Fruit fly (Drosophila melanogaster) whole organism, wandering third instar larva: ENCODE results near the gene CG31093.

ENCODE experiments used
- Abd-B ChIP-seq: fragments of >200 bp; optimal IDR thresholded peaks from 2 replicates; lab custom pipeline; 2017; ENCODE audit warnings: missing biosample characterization, missing genetic modification characterization
- CG32264 ChIP-seq: fragments of 200-800 bp; sonication (Bioruptor generic); optimal IDR thresholded peaks from 2 replicates; lab custom pipeline; 2016; ENCODE audit warnings: missing biosample characterization, missing genetic modification characterization
- CG9705 ChIP-seq: fragments of 200-800 bp; sonication (Bioruptor generic); optimal IDR thresholded peaks from 2 replicates; lab custom pipeline; 2018; ENCODE audit warnings: missing biosample characterization, mild to moderate bottlenecking, missing genetic modification characterization
- CrebA ChIP-seq: fragments of 200-800 bp; sonication (Bioruptor generic); optimal IDR thresholded peaks from 2 replicates; lab custom pipeline; 2016; ENCODE audit warnings: missing biosample characterization, mild to moderate bottlenecking, missing genetic modification characterization, borderline replicate concordance
- Dfd ChIP-seq: fragments of >200 bp; optimal IDR thresholded peaks from 2 replicates; lab custom pipeline; 2017; ENCODE audit warnings: missing biosample characterization, missing genetic modification characterization
- Dif ChIP-seq: fragments of 200-275, 200-300 bp; sonication (Bioruptor generic); optimal IDR thresholded peaks from 2 replicates; lab custom pipeline; 2018; ENCODE audit warnings: missing biosample characterization, missing genetic modification characterization; ENCODE audit not compliant: partially characterized antibody
- GATAd ChIP-seq: sonication (Bioruptor generic); optimal IDR thresholded peaks from 2 replicates; lab custom pipeline; 2016; ENCODE audit warnings: missing biosample characterization, missing genetic modification characterization
- Hnf4 ChIP-seq: fragments of 200-800 bp; sonication (Bioruptor generic); optimal IDR thresholded peaks from 2 replicates; lab custom pipeline; 2016; ENCODE audit warnings: missing biosample characterization, mild to moderate bottlenecking, missing genetic modification characterization
- Hr78 ChIP-seq: fragments of >200 bp; optimal IDR thresholded peaks from 2 replicates; lab custom pipeline; 2017; ENCODE audit warnings: missing biosample characterization, missing genetic modification characterization
- Hr83 ChIP-seq: fragments of 200-300 bp; sonication (Bioruptor generic); optimal IDR thresholded peaks from 2 replicates; lab custom pipeline; 2016; ENCODE audit warnings: missing biosample characterization, mild to moderate bottlenecking, missing genetic modification characterization, moderate library complexity; ENCODE audit not compliant: poor library complexity, severe bottlenecking
- Jra ChIP-seq: sonication (Bioruptor generic); optimal IDR thresholded peaks from 2 replicates; lab custom pipeline; 2016; ENCODE audit warnings: missing biosample characterization, missing genetic modification characterization
- Mio ChIP-seq: sonication (Bioruptor generic); optimal IDR thresholded peaks from 2 replicates; lab custom pipeline; 2016; ENCODE audit warnings: missing biosample characterization, missing genetic modification characterization
- Myc ChIP-seq: fragments of >200 bp; optimal IDR thresholded peaks from 2 replicates; lab custom pipeline; 2017
- N ChIP-seq: fragments of >200 bp; optimal IDR thresholded peaks from 2 replicates; lab custom pipeline; 2018; ENCODE audit warnings: missing biosample characterization, missing external identifiers, missing genetic modification characterization
- OdsH ChIP-seq: fragments of 200-800 bp; sonication (Bioruptor generic); optimal IDR thresholded peaks from 2 replicates; lab custom pipeline; 2016; ENCODE audit warnings: missing biosample characterization, mild to moderate bottlenecking, missing genetic modification characterization
- Rel ChIP-seq, 2 experiments: fragments of 200-800 bp; sonication (Bioruptor generic) in 1 of 2; optimal IDR thresholded peaks; 2 replicates in 1 of 2; 3 replicates in 1 of 2; lab custom pipeline; 2016 to 2019; ENCODE audit warnings: mild to moderate bottlenecking in 2 of 2, missing biosample characterization in 2 of 2, missing genetic modification characterization in 2 of 2, moderate library complexity in 1 of 2
- Sp1 ChIP-seq: fragments of 200-800 bp; sonication (Bioruptor generic); optimal IDR thresholded peaks from 3 replicates; lab custom pipeline; 2019; ENCODE audit warnings: missing biosample characterization, mild to moderate bottlenecking, missing genetic modification characterization, moderate library complexity
- Vsx2 ChIP-seq: fragments of 200-300, 225-300 bp; sonication (Bioruptor generic); optimal IDR thresholded peaks from 2 replicates; lab custom pipeline; 2018; ENCODE audit warnings: missing biosample characterization, missing genetic modification characterization; ENCODE audit not compliant: partially characterized antibody
- br ChIP-seq: fragments of 200-800 bp; sonication (Bioruptor generic); optimal IDR thresholded peaks from 2 replicates; lab custom pipeline; 2016; ENCODE audit warnings: missing biosample characterization, missing genetic modification characterization
- brk ChIP-seq: fragments of 200-800 bp; sonication (Bioruptor generic); optimal IDR thresholded peaks from 2 replicates; lab custom pipeline; 2016; ENCODE audit warnings: missing biosample characterization, mild to moderate bottlenecking, missing genetic modification characterization
- dl ChIP-seq, 2 experiments: fragments of 175-275, 200-275 bp in 1 of 2; fragments of 200-275 bp in 1 of 2; sonication (Bioruptor generic); optimal IDR thresholded peaks; lab custom pipeline; 2018; ENCODE audit warnings: mild to moderate bottlenecking in 2 of 2, missing biosample characterization in 2 of 2, missing genetic modification characterization in 2 of 2, moderate library complexity in 2 of 2; ENCODE audit not compliant: partially characterized antibody in 2 of 2, insufficient read depth in 1 of 2
- dmrt93B ChIP-seq: fragments of 200-800 bp; sonication (Bioruptor generic); optimal IDR thresholded peaks from 2 replicates; lab custom pipeline; 2018; ENCODE audit warnings: missing biosample characterization, mild to moderate bottlenecking, missing genetic modification characterization
- dsf ChIP-seq: sonication (Bioruptor generic); optimal IDR thresholded peaks from 2 replicates; lab custom pipeline; 2016; ENCODE audit warnings: missing biosample characterization, missing genetic modification characterization, borderline replicate concordance
- ey ChIP-seq: fragments of 200-800 bp; sonication (Bioruptor generic); optimal IDR thresholded peaks from 2 replicates; lab custom pipeline; 2016; ENCODE audit warnings: missing biosample characterization, missing genetic modification characterization
- foxo ChIP-seq, 2 experiments: fragments of 200-800 bp; sonication (Bioruptor generic); optimal IDR thresholded peaks; 2 replicates in 1 of 2; 3 replicates in 1 of 2; lab custom pipeline; 2016 to 2017; ENCODE audit warnings: missing biosample characterization in 2 of 2, missing genetic modification characterization in 2 of 2
- fru ChIP-seq: fragments of 200-800 bp; sonication (Bioruptor generic); optimal IDR thresholded peaks from 3 replicates; lab custom pipeline; 2016; ENCODE audit warnings: missing biosample characterization, mild to moderate bottlenecking, missing genetic modification characterization
- h ChIP-seq: fragments of 200-800 bp; sonication (Bioruptor generic); optimal IDR thresholded peaks from 3 replicates; lab custom pipeline; 2016; ENCODE audit warnings: missing biosample characterization, mild to moderate bottlenecking, missing genetic modification characterization
- jim ChIP-seq: fragments of 175-275, 200-325 bp; sonication (Bioruptor generic); optimal IDR thresholded peaks from 2 replicates; lab custom pipeline; 2016; ENCODE audit warnings: missing biosample characterization, mild to moderate bottlenecking, missing genetic modification characterization
- lola ChIP-seq: fragments of >200 bp; optimal IDR thresholded peaks from 2 replicates; lab custom pipeline; 2017; ENCODE audit warnings: missing biosample characterization, missing genetic modification characterization
- pan ChIP-seq: fragments of >200 bp; optimal IDR thresholded peaks from 2 replicates; lab custom pipeline; 2017
- psq ChIP-seq: fragments of 200-800 bp; sonication (Bioruptor generic); optimal IDR thresholded peaks from 3 replicates; lab custom pipeline; 2017; ENCODE audit warnings: missing biosample characterization, mild to moderate bottlenecking, missing genetic modification characterization, moderate library complexity
- rgr ChIP-seq: fragments of 200-800 bp; sonication (Bioruptor generic); optimal IDR thresholded peaks from 3 replicates; lab custom pipeline; 2016; ENCODE audit warnings: missing biosample characterization, mild to moderate bottlenecking, missing genetic modification characterization
- sage ChIP-seq: fragments of 200-800 bp; sonication (Bioruptor generic); optimal IDR thresholded peaks from 2 replicates; lab custom pipeline; 2016; ENCODE audit warnings: missing biosample characterization, mild to moderate bottlenecking, missing genetic modification characterization
- sv ChIP-seq: fragments of 200-800 bp; sonication (Bioruptor generic); optimal IDR thresholded peaks from 3 replicates; lab custom pipeline; 2016; ENCODE audit warnings: missing biosample characterization, missing genetic modification characterization
- tai ChIP-seq: sonication (Bioruptor generic); optimal IDR thresholded peaks from 2 replicates; lab custom pipeline; 2016; ENCODE audit warnings: missing biosample characterization, missing genetic modification characterization
- usp ChIP-seq: fragments of >200 bp; optimal IDR thresholded peaks from 2 replicates; lab custom pipeline; 2017; ENCODE audit warnings: missing biosample characterization, missing genetic modification characterization
- woc ChIP-seq: sonication (Bioruptor generic); optimal IDR thresholded peaks from 2 replicates; lab custom pipeline; 2016; ENCODE audit warnings: missing biosample characterization, mild to moderate bottlenecking, missing genetic modification characterization

Gene CG31093

dm6 chr3R:25775269-25775668, 15.0 kb downstream of the CG31093 start, which contains the start of the genes CG17197 and CG17198:
CG17197 (minus strand) TSS chr3R:25775369.
CG17198 (minus strand) TSS chr3R:25775369.
- TF ChIP-seq sage = no peak
- no peak for TF ChIP-seq ey (GFP tag; lab: Kevin White, UChicago)
- no peak for TF ChIP-seq dl (GFP tag; optimal IDR thresholded peaks at IDR 0.05; lab: Kevin White, UChicago; ENCODE audit: insufficient read depth in 1 of 2, partially characterized antibody in 2 of 2)
- TF ChIP-seq woc = no peak
- no peak for TF ChIP-seq usp
- no peak for TF ChIP-seq pan
- TF ChIP-seq GATAd (GFP tag; lab: Kevin White, UChicago) = no peak
- TF ChIP-seq dmrt93B = no peak
- TF ChIP-seq foxo (GFP tag; optimal IDR thresholded peaks at IDR 0.05; lab: Kevin White, UChicago) = no peak
- TF ChIP-seq Hr78 = no peak

dm6 chr3R:25763005-25763404, 27.3 kb downstream of the CG31093 start, which contains the start of gene LpR1:
LpR1 (minus strand) TSS chr3R:25763105.
- no peak for TF ChIP-seq Dfd (GFP tag; lab: Kevin White, UChicago)
- no peak for TF ChIP-seq dsf (GFP tag; lab: Kevin White, UChicago)
- TF ChIP-seq OdsH = no peak
- TF ChIP-seq Mio (GFP tag; lab: Kevin White, UChicago) = no peak
- no peak for TF ChIP-seq tai
- no peak for TF ChIP-seq foxo (GFP tag; optimal IDR thresholded peaks at IDR 0.05; lab: Kevin White, UChicago)
- TF ChIP-seq h (GFP tag; lab: Kevin White, UChicago) = no peak
- no peak for TF ChIP-seq N
- no peak for TF ChIP-seq Abd-B
- TF ChIP-seq woc = no peak
- TF ChIP-seq Rel (GFP tag; optimal IDR thresholded peaks at IDR 0.05; lab: Kevin White, UChicago) = no peak
- no peak for TF ChIP-seq Rel (tag; optimal IDR thresholded peaks at IDR 0.05; lab: Kevin White, UChicago)
- TF ChIP-seq jim = no peak
- TF ChIP-seq, all 38 proteins: peak for 0

- TF ChIP-seq CrebA (GFP tag; lab: Kevin White, UChicago) (no peak), Hr78 (no peak), pan (no peak), sage (no peak), br (no peak), Hr83 (GFP tag; lab: Kevin White, UChicago) (no peak), dl (GFP tag; optimal IDR thresholded peaks at IDR 0.05; lab: Kevin White, UChicago; ENCODE audit: insufficient read depth in 1 of 2, partially characterized antibody in 2 of 2) (no peak), jim (no peak), ey (GFP tag; lab: Kevin White, UChicago) (no peak), N (no peak), psq (no peak), h (GFP tag; lab: Kevin White, UChicago) (no peak), woc (no peak), Mio (GFP tag; lab: Kevin White, UChicago) (no peak), Rel (GFP tag; optimal IDR thresholded peaks at IDR 0.05; lab: Kevin White, UChicago) (no peak), Rel (tag; optimal IDR thresholded peaks at IDR 0.05; lab: Kevin White, UChicago) (no peak)
These were observed 28.1 kb downstream of the CG31093 start for dm6 chr3R:25762005-25762764.

- no peak for TF ChIP-seq usp
- peak; percentile 49 for TF ChIP-seq rgr (GFP tag; lab: Kevin White, UChicago)
- no peak for TF ChIP-seq N
- TF ChIP-seq Sp1 (GFP tag; lab: Kevin White, UChicago) = peak; percentile 1
- no peak for TF ChIP-seq br
- no peak for TF ChIP-seq psq
- TF ChIP-seq Dif (GFP tag; lab: Kevin White, UChicago) = peak; percentile 40
- no peak for TF ChIP-seq dsf (GFP tag; lab: Kevin White, UChicago)
- peak; percentile 21 for TF ChIP-seq h (GFP tag; lab: Kevin White, UChicago)
- no peak for TF ChIP-seq sv (GFP tag; lab: Kevin White, UChicago)
- TF ChIP-seq Hnf4 = peak; percentile 47
- peak; percentile 56 for TF ChIP-seq CrebA (GFP tag; lab: Kevin White, UChicago)
- no peak for TF ChIP-seq Mio (GFP tag; lab: Kevin White, UChicago)
- TF ChIP-seq dl (GFP tag; optimal IDR thresholded peaks at IDR 0.05; lab: Kevin White, UChicago; ENCODE audit: insufficient read depth in 1 of 2, partially characterized antibody in 2 of 2) = peak; percentile 2 to 9
- peak; percentile 15 for TF ChIP-seq Vsx2
- no peak for TF ChIP-seq tai
- TF ChIP-seq Hr83 (GFP tag; lab: Kevin White, UChicago) = peak; percentile 55
- TF ChIP-seq Abd-B = no peak
- peak; percentile 57 for TF ChIP-seq CG32264
- peak; percentile 5 for TF ChIP-seq ey (GFP tag; lab: Kevin White, UChicago)
- peak; percentile 78 for TF ChIP-seq jim
- TF ChIP-seq lola (GFP tag; lab: Kevin White, UChicago) = no peak
- no peak for TF ChIP-seq CG9705 (GFP tag; lab: Kevin White, UChicago)
- peak; percentile 26 for TF ChIP-seq Jra (GFP tag; lab: Kevin White, UChicago)
- no peak for TF ChIP-seq Hr78
- TF ChIP-seq dmrt93B = no peak
- no peak for TF ChIP-seq sage
- no peak for TF ChIP-seq fru
- TF ChIP-seq woc = no peak
- TF ChIP-seq Rel (GFP tag; optimal IDR thresholded peaks at IDR 0.05; lab: Kevin White, UChicago) = peak; percentile 9
- TF ChIP-seq Rel (tag; optimal IDR thresholded peaks at IDR 0.05; lab: Kevin White, UChicago) = no peak
- no peak for TF ChIP-seq pan
- peak; percentile 59 for TF ChIP-seq GATAd (GFP tag; lab: Kevin White, UChicago)
- TF ChIP-seq Myc = no peak
- TF ChIP-seq Dfd (GFP tag; lab: Kevin White, UChicago) = no peak
- no peak for TF ChIP-seq brk (GFP tag; lab: Kevin White, UChicago)
- no peak for TF ChIP-seq OdsH
These were observed 30.1 kb downstream of the CG31093 start for dm6 chr3R:25760190-25760589.
